Worm (Caenorhabditis elegans): ENCODE measurements around the gene dhs-26.
A peak's percentile ranks its signal among the peaks of the same experiment; 100 is the strongest.

- TF ChIP-seq dve-1 (tag; optimal IDR thresholded peaks at IDR 0.05; ENCODE audit: insufficient read depth) = no peak
- TF ChIP-seq mep-1 (tag; optimal IDR thresholded peaks at IDR 0.05) = peak; percentile 46
- no peak for TF ChIP-seq nhr-11 (tag; optimal IDR thresholded peaks at IDR 0.05)
- TF ChIP-seq aly-2 (tag; optimal IDR thresholded peaks at IDR 0.05) = no peak
- no peak for TF ChIP-seq lin-13 (GFP tag; optimal IDR thresholded peaks at IDR 0.05)
- TF ChIP-seq zfp-3 (GFP tag; conservative IDR thresholded peaks at IDR 0.05) = no peak
- TF ChIP-seq fos-1 (tag; optimal IDR thresholded peaks at IDR 0.05) = no peak
- TF ChIP-seq dpl-1 (GFP tag; optimal IDR thresholded peaks at IDR 0.05) = peak; percentile 41
- TF ChIP-seq pha-4 (GFP tag; IDR thresholded peaks at IDR 0.05) = no peak
- no peak for TF ChIP-seq pha-4 (tag; optimal IDR thresholded peaks at IDR 0.05)
- no peak for TF ChIP-seq nhr-25 (tag; optimal IDR thresholded peaks at IDR 0.05; ENCODE audit: borderline replicate concordance, insufficient read depth)
- TF ChIP-seq hlh-30 (tag; optimal IDR thresholded peaks at IDR 0.05; ENCODE audit: insufficient read depth) = peak; percentile 39
- no peak for TF ChIP-seq skn-1 (tag; optimal IDR thresholded peaks at IDR 0.05)
- TF ChIP-seq unc-130 (GFP tag; optimal IDR thresholded peaks at IDR 0.05) = peak; percentile 9
Measured at ce11 chrX:3379114-3379513, 16.8 kb upstream of the dhs-26 start, which contains the start of gene sorf-1.

Data from whole organism, L4 larva.